Fruit fly (Drosophila melanogaster): Measurements from ENCODE around the gene CG42460.

CG42460 gene

dm6 chr2L:3354642-3355380 is 33.5 kb downstream of the CG42460 start, which contains the start of gene E23 (continued):
- TF ChIP-seq CHES-1-like (GFP tag; optimal IDR thresholded peaks at IDR 0.05) (peak; percentile 95), CG3995 (GFP tag; optimal IDR thresholded peaks at IDR 0.05) (peak; percentile 71), Scr (GFP tag; IDR thresholded peaks at IDR 0.05; ENCODE audit: partially characterized antibody) (no peak), CG43689 (GFP tag; IDR thresholded peaks at IDR 0.05) (peak; percentile 96), CG4707 (GFP tag; optimal IDR thresholded peaks at IDR 0.05) (peak; percentile 93), ac (GFP tag; optimal IDR thresholded peaks at IDR 0.05) (no peak), CG12391 (tag; optimal IDR thresholded peaks at IDR 0.05) (peak; percentile 100), CG4282 (GFP tag; optimal IDR thresholded peaks at IDR 0.05) (peak; percentile 81), D19B (GFP tag; optimal IDR thresholded peaks at IDR 0.05) (peak; percentile 92), sob (GFP tag; IDR thresholded peaks at IDR 0.05) (peak; percentile 98), fd96Cb (tag; optimal IDR thresholded peaks at IDR 0.05) (peak; percentile 99), Sin3A (optimal IDR thresholded peaks at IDR 0.05) (no peak), CG13775 (GFP tag; optimal IDR thresholded peaks at IDR 0.05) (peak; percentile 99), Sry-β (GFP tag; optimal IDR thresholded peaks at IDR 0.05) (peak; percentile 75), twi (tag; optimal IDR thresholded peaks at IDR 0.05) (peak; percentile 98), Dip3 (GFP tag; optimal IDR thresholded peaks at IDR 0.05) (peak; percentile 93), jigr1 (GFP tag; IDR thresholded peaks at IDR 0.05) (peak; percentile 95), lab (GFP tag; optimal IDR thresholded peaks at IDR 0.05) (peak; percentile 98), knrl (GFP tag; IDR thresholded peaks at IDR 0.05; ENCODE audit: partially characterized antibody) (no peak; the same call in 2 of the 3 replicates), cato (GFP tag; optimal IDR thresholded peaks at IDR 0.05; ENCODE audit: borderline replicate concordance) (peak; percentile 98), grau (tag; optimal IDR thresholded peaks at IDR 0.05) (peak; percentile 99), Awh (GFP tag; IDR thresholded peaks at IDR 0.05) (peak; percentile 97), tin (GFP tag; optimal IDR thresholded peaks at IDR 0.05) (peak; percentile 99), ken (GFP tag; IDR thresholded peaks at IDR 0.05) (peak; percentile 97), CG6272 (GFP tag; IDR thresholded peaks at IDR 0.05) (peak; percentile 97), Dref (GFP tag; IDR thresholded peaks at IDR 0.05) (no peak), Lhr (GFP tag; optimal IDR thresholded peaks at IDR 0.05) (peak; percentile 97), HmgD (GFP tag; optimal IDR thresholded peaks at IDR 0.05) (peak; percentile 89), Sry-δ (GFP tag; optimal IDR thresholded peaks at IDR 0.05) (peak; percentile 51), stwl (tag; optimal IDR thresholded peaks at IDR 0.05) (peak; percentile 55), tll (GFP tag; optimal IDR thresholded peaks at IDR 0.05) (no peak), zen2 (GFP tag; IDR thresholded peaks at IDR 0.05; ENCODE audit: partially characterized antibody) (no peak; the same call in 2 of the 3 replicates), Mrtf (GFP tag; IDR thresholded peaks at IDR 0.05) (peak; percentile 96), CG9609 (GFP tag; optimal IDR thresholded peaks at IDR 0.05) (peak; percentile 95), CG17385 (GFP tag; optimal IDR thresholded peaks at IDR 0.05) (peak; percentile 98), h (optimal IDR thresholded peaks at IDR 0.05) (no peak), al (GFP tag; IDR thresholded peaks at IDR 0.05) (peak; percentile 98), tio (GFP tag; optimal IDR thresholded peaks at IDR 0.05) (peak; percentile 99), Dfd (GFP tag; optimal IDR thresholded peaks at IDR 0.05) (no peak), Dip2 (GFP tag; IDR thresholded peaks at IDR 0.05) (peak; percentile 74; the same call in 1 of the 2 replicates), salm (tag; optimal IDR thresholded peaks at IDR 0.05) (peak; percentile 98), CG13287 (GFP tag; IDR thresholded peaks at IDR 0.05; ENCODE audit: partially characterized antibody) (peak; percentile 70), CG17912 (GFP tag; optimal IDR thresholded peaks at IDR 0.05) (peak; percentile 97), CG10431 (GFP tag; optimal IDR thresholded peaks at IDR 0.05) (peak; percentile 97), tna (GFP tag; IDR thresholded peaks at IDR 0.05; ENCODE audit: partially characterized antibody) (peak; percentile 60; the same call in 1 of the 2 replicates), Hr3 (GFP tag; optimal IDR thresholded peaks at IDR 0.05) (peak; percentile 99), Bdp1 (GFP tag; optimal IDR thresholded peaks at IDR 0.05) (peak; percentile 90), Trl (optimal IDR thresholded peaks at IDR 0.05) (peak; percentile 88 to 97), Trl (GFP tag; optimal IDR thresholded peaks at IDR 0.05) (peak; percentile 94), Dad (GFP tag; optimal IDR thresholded peaks at IDR 0.05) (peak; percentile 96)
